Fruit fly (Drosophila melanogaster) whole organism, wandering third instar larva: Measurements from ENCODE around the gene Or63a.

ENCODE experiments used
- Myc ChIP-seq: fragments of >200 bp; optimal IDR thresholded peaks from 2 replicates; lab custom pipeline; 2017
- br ChIP-seq: fragments of 200-800 bp; sonication (Bioruptor generic); optimal IDR thresholded peaks from 2 replicates; lab custom pipeline; 2016; ENCODE audit warnings: missing biosample characterization, missing genetic modification characterization
- psq ChIP-seq: fragments of 200-800 bp; sonication (Bioruptor generic); optimal IDR thresholded peaks from 3 replicates; lab custom pipeline; 2017; ENCODE audit warnings: missing biosample characterization, mild to moderate bottlenecking, missing genetic modification characterization, moderate library complexity
- usp ChIP-seq: fragments of >200 bp; optimal IDR thresholded peaks from 2 replicates; lab custom pipeline; 2017; ENCODE audit warnings: missing biosample characterization, missing genetic modification characterization

DNA sequence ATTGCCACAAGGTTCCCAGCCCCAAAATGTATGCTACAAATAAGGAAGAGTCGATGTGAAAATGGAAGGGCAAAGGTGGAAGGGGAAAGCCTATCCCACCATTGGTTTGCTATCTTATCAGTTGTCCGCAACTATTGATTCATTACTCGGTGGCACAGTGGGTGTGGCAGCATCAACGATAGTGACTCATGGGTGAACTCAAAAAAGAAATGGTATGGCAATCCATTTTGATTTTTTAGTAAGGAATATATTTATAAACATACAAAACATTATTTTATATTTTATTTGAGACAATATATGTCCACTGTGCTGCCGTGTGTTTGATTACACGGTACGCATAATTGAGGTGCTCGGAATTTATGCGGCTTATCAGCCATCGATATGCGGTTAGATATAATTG, 38.2 kb upstream of the Or63a start:
- TF ChIP-seq br (GFP tag; lab: Kevin White, UChicago) (no peak), psq (no peak), Myc (lab: Kevin White, UChicago) (no peak), usp (GFP tag; lab: Kevin White, UChicago) (no peak)
